Worm (Caenorhabditis elegans) whole organism, L2 larva: ENCODE results near the gene fbxb-54.

Source experiments
- F13H6.1 ChIP-seq: sonication (generic microtip); optimal IDR thresholded peaks from 2 replicates; lab custom pipeline; 2016; ENCODE audit warnings: missing genetic modification characterization, missing compliant biosample characterization
- alr-1 ChIP-seq: fragments of 150-350 bp; optimal IDR thresholded peaks from 2 replicates; lab custom pipeline; 2014; ENCODE audit warnings: missing biosample characterization, missing genetic modification characterization
- dmd-4 ChIP-seq: sonication (generic microtip); optimal IDR thresholded peaks from 2 replicates; lab custom pipeline; 2017; ENCODE audit warnings: missing biosample characterization, missing genetic modification characterization
- egl-27 ChIP-seq: sonication (generic microtip); optimal IDR thresholded peaks from 3 replicates; lab custom pipeline; 2017; ENCODE audit warnings: missing biosample characterization, missing genetic modification reagents, missing genetic modification characterization
- fos-1 ChIP-seq: fragments of 150-350 bp; optimal IDR thresholded peaks from 2 replicates; lab custom pipeline; 2014; ENCODE audit warnings: missing biosample characterization, missing genetic modification characterization
- mab-5 ChIP-seq: fragments of 150-350 bp; optimal IDR thresholded peaks from 2 replicates; lab custom pipeline; 2014; ENCODE audit warnings: missing biosample characterization, missing genetic modification characterization
- mdl-1 ChIP-seq, 2 experiments: fragments of 150-350 bp in 1 of 2; sonication (generic microtip) in 1 of 2; optimal IDR thresholded peaks; 2 replicates each; lab custom pipeline; 2017; ENCODE audit warnings: missing biosample characterization in 2 of 2, missing genetic modification characterization in 2 of 2
- nhr-12 ChIP-seq: fragments of 150-350 bp; optimal IDR thresholded peaks from 2 replicates; lab custom pipeline; 2014; ENCODE audit warnings: missing biosample characterization, missing genetic modification characterization
- nhr-129 ChIP-seq: fragments of 150-350 bp; optimal IDR thresholded peaks from 2 replicates; lab custom pipeline; 2014; ENCODE audit warnings: missing biosample characterization, missing genetic modification characterization
- nhr-77 ChIP-seq: fragments of 150-350 bp; optimal IDR thresholded peaks from 2 replicates; lab custom pipeline; 2014; ENCODE audit warnings: missing biosample characterization, missing genetic modification characterization
- skn-1 ChIP-seq: sonication (generic microtip); optimal IDR thresholded peaks from 2 replicates; lab custom pipeline; 2017; ENCODE audit warnings: missing biosample characterization, missing genetic modification characterization
- unc-39 ChIP-seq: fragments of 150-350 bp; optimal IDR thresholded peaks from 2 replicates; lab custom pipeline; 2014; ENCODE audit warnings: missing biosample characterization, missing genetic modification characterization
- unc-62 ChIP-seq: fragments of 150-350 bp; optimal IDR thresholded peaks from 2 replicates; lab custom pipeline; 2014; ENCODE audit warnings: missing biosample characterization, missing genetic modification reagents, missing genetic modification characterization
- zag-1 ChIP-seq: fragments of 150-350 bp; optimal IDR thresholded peaks from 2 replicates; lab custom pipeline; 2014; ENCODE audit warnings: missing biosample characterization, missing genetic modification characterization

DNA sequence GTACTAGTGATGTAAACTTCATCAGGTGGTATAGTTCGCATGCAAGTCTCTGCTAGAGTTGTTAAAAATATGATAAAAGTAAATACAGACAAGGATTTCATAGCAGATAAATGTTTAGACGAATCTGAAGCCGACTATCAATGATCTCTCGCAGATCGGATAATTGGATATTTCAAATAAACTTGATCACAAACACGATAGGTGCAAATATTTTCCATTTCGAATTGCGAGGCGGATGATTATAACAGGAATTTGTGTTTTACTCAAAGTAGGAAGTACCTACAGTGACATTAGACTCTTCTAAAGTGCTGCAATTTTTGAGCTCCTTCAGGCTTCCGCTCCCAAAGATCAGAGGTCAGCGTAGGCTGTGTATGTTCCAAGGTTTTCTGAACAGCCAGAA lies 33.7 kb upstream of the fbxb-54 start, which contains the start of gene T07H3.7:
- no peak for TF ChIP-seq zag-1 (tag; lab: Kevin White, UChicago)
- TF ChIP-seq unc-62 (GFP tag; lab: Kevin White, UChicago): no peak
- no peak for TF ChIP-seq dmd-4
- no peak for TF ChIP-seq skn-1 (tag; lab: Kevin White, UChicago)
- TF ChIP-seq nhr-77 (tag; lab: Kevin White, UChicago): no peak
- no peak for TF ChIP-seq nhr-12 (tag; lab: Kevin White, UChicago)
- TF ChIP-seq mab-5 (tag; lab: Kevin White, UChicago): no peak
- no peak for TF ChIP-seq nhr-129 (tag; lab: Kevin White, UChicago)
- TF ChIP-seq alr-1 (tag; lab: Kevin White, UChicago): no peak
- no peak for TF ChIP-seq fos-1 (tag; lab: Kevin White, UChicago)
- no peak for TF ChIP-seq F13H6.1 (tag; lab: Kevin White, UChicago)
- TF ChIP-seq mdl-1 (tag; optimal IDR thresholded peaks at IDR 0.05; lab: Kevin White, UChicago): no peak
- no peak for TF ChIP-seq egl-27 (tag; lab: Kevin White, UChicago)
- TF ChIP-seq unc-39 (tag; lab: Kevin White, UChicago): no peak
